Worm (Caenorhabditis elegans) whole organism, midembryonic: ENCODE results near the gene rml-1.

Experiments used
- T22C8.4 ChIP-seq: fragments of 200-800 bp; sonication (Bioruptor generic); IDR thresholded peaks from 2 replicates; pipeline ENCODE4 v1.3.6; 2022; ENCODE audit warnings: missing genetic modification characterization, missing compliant biosample characterization
- cog-1 ChIP-seq: sonication (generic microtip); optimal IDR thresholded peaks from 2 replicates; lab custom pipeline; 2016; ENCODE audit warnings: missing genetic modification characterization, missing compliant biosample characterization
- flt-1 ChIP-seq: fragments of 200-800 bp; sonication (Bioruptor generic); IDR thresholded peaks from 2 replicates; pipeline ENCODE4 v1.3.6; 2022; ENCODE audit warnings: missing genetic modification characterization, missing compliant biosample characterization
- klf-2 ChIP-seq: fragments of 200-800 bp; sonication (Bioruptor generic); conservative IDR thresholded peaks from 2 replicates; pipeline ENCODE4 v1.3.6; 2022; ENCODE audit warnings: missing genetic modification reagents, missing genetic modification characterization, missing compliant biosample characterization
- med-1 ChIP-seq: sonication (generic microtip); optimal IDR thresholded peaks from 2 replicates; lab custom pipeline; 2017; ENCODE audit warnings: missing genetic modification characterization, mild to moderate bottlenecking, missing compliant biosample characterization, antibody characterized with exemption, missing genetic modification reagents; ENCODE audit not compliant: insufficient read depth
- ztf-23 ChIP-seq: fragments of 200-800 bp; sonication (Bioruptor generic); IDR thresholded peaks from 2 replicates; pipeline ENCODE4 v1.3.6; 2022; ENCODE audit warnings: missing genetic modification reagents, missing genetic modification characterization, missing compliant biosample characterization
- ztf-29 ChIP-seq: fragments of 200-800 bp; sonication (Bioruptor generic); IDR thresholded peaks from 2 replicates; pipeline ENCODE4 v1.3.6; 2022; ENCODE audit warnings: missing genetic modification reagents, missing genetic modification characterization, missing compliant biosample characterization

- TF ChIP-seq flt-1 (GFP tag; lab: Robert Waterston, UW): peak; percentile 82
- TF ChIP-seq med-1 (GFP tag; lab: Kevin White, UChicago): no peak
- TF ChIP-seq klf-2 (GFP tag; lab: Robert Waterston, UW): no peak
- no peak for TF ChIP-seq T22C8.4 (GFP tag; lab: Robert Waterston, UW)
- no peak for TF ChIP-seq ztf-29 (GFP tag; lab: Robert Waterston, UW)
- TF ChIP-seq cog-1 (tag; lab: Kevin White, UChicago): no peak
- TF ChIP-seq ztf-23 (GFP tag; lab: Robert Waterston, UW): peak; percentile 55; the same call in 1 of the 2 replicates
Observed at ce11 chrIII:13717505-13717904, 50.4 kb downstream of the rml-1 start.
